Fruit fly (Drosophila melanogaster): Measurements from ENCODE around the gene modSP.

modSP gene

DNA sequence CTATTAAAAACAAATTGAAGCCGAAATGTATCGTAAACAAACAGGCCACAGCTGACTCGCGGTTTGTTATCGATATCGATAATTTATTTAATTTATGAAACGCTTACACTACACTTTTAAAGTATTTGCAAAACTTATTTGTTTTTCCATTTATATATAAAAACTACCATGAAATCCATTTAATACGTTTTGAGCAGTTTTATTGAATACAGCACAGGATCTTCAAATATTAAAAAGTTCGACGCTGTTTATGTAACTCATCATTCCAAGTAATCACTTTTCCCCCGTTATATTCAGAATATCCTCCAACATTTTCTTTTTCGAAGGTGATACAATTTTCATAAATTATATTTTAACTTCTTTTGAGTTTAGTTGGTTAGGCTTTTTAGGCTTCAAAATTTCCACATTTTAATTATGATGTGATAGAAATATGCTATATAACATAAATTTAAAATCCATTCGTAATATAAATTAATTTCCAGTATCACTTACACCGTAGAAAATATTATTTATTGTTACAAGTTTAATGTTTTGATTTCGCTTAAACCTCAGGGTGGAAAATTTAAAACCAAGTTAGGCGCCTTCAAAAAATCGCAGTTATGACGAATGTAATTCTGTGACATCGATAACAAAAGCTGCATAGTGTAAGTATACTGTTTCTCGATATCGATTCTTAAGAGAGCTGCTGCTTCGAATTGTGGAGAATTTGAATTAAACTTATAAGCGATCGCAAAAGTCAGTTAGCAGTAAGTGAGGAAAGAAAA is 8.3 kb downstream of the modSP start, which contains the start of the genes CG10324 and CCT3:
Gene CG10324 (minus strand): TSS at position 53 of the 764 bp plus-strand sequence.
Gene CCT3 (plus strand): TSS at position 654 of the 764 bp plus-strand sequence.
- peak; percentile 51 for TF ChIP-seq CG17801 (GFP tag; optimal IDR thresholded peaks at IDR 0.05; ENCODE audit: partially characterized antibody)

DNA sequence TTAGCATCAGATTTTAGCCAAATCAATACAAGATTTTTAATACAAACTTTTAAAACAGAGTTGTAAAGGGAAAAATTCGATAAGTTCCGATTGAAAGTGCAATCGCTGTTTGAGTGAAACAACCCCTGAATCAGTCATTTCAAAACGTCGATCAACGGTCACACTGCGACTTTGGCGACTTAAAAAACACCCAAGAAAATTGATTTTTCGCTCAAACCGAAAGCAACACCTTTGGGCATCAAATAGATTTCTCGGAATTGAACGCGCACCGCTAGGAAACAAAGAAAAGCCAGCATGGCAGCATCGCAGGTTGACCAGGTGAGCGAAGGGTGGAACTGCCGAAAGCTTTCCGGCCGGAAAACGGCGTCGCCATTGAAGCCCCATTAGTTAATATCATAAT is 11.9 kb downstream of the modSP start, which contains the start of gene Arl6IP1:
Gene Arl6IP1 (plus strand): TSS at position 15 of the 400 bp plus-strand sequence.
- peak; percentile 7 for TF ChIP-seq CG17801 (GFP tag; optimal IDR thresholded peaks at IDR 0.05; ENCODE audit: partially characterized antibody)

DNA sequence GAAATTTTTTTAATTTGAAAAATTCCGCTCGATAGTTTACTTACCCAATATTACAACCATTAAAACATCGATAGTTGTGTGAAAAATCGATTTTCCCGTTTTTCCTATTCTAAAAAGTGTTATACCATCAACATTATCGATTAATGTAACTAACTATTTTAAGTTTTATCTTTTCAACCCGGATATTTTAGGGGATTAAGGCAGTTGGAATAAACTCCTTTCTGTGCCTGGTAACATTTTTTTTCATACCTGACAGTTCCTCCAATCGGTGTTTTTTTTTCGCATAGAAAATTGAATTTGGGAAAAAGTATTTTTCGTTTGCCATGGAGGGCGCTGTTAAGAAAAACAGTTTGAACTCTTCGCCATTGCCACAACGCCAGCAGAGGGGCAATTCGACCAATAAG is 15.5 kb downstream of the modSP start, which contains the start of gene nonA-l:
Gene nonA-l (plus strand): TSS at position 201 of the 404 bp plus-strand sequence.
- TF ChIP-seq CG17801 (GFP tag; optimal IDR thresholded peaks at IDR 0.05; ENCODE audit: partially characterized antibody): no peak

DNA sequence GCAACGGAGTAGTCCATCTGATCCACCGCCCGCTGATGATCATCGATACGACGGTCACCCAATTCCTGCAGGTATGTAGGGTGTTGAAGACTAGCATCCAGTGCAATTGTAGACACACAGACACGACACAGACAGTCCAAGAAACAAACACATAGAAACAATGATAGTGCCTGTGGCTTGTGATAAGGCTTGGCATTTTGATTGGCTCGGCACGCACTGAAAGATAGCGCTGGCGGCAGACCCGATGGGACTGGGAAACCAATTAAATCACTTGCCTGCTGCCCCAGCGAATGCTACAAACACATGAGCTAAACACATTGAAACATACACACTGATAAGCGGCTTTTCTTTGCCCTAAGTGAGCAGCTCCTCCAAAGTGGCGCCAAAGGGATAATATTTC is 22.8 kb downstream of the modSP start:
- no peak for TF ChIP-seq CG17801 (GFP tag; optimal IDR thresholded peaks at IDR 0.05; ENCODE audit: partially characterized antibody)

DNA sequence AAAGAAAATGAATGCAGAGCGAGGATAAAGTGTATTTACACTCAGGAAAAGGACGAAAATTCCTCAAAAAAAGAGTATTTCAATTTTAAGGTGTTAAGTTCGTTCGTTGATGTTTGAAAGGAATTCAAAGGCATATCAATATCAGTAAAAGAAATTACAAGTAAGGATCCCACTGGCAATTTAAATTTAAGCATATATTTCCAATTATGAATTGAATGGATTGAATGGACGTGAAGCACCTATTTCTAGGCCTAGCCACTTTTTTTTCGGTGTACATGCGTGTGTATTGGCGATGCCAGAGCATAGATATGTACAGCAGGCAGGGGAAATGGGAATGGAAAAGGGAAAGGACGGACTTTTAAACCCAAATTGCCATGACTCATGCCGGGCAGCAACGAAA is 24.9 kb downstream of the modSP start:
- no peak for TF ChIP-seq CG17801 (GFP tag; optimal IDR thresholded peaks at IDR 0.05; ENCODE audit: partially characterized antibody)

DNA sequence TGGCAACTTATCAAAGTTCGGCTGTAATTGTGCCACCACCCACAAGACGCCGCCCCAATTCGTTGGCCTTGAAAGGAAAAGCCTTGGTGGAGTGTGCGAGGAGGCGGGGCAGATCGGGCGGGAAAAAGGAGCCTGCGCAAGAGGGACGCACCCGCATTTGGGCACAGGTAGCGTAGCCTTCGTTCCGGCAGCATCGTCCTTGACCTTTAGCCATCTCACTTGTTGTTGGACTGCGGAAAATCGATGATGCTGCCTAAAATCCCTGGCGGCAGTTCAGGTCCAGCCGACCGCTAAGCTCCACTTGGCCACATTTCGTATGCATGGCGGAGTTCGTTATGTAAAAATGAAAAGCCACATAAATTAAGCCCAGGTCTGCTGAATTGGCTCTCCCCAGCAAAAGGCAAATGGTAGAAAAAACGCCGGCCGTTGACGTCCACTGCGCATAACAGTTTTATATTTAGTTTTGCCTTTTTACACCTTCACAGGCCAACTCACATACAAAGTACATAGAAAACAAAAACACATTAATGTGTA is 28.5 kb downstream of the modSP start:
- TF ChIP-seq CG17801 (GFP tag; optimal IDR thresholded peaks at IDR 0.05; ENCODE audit: partially characterized antibody): no peak

DNA sequence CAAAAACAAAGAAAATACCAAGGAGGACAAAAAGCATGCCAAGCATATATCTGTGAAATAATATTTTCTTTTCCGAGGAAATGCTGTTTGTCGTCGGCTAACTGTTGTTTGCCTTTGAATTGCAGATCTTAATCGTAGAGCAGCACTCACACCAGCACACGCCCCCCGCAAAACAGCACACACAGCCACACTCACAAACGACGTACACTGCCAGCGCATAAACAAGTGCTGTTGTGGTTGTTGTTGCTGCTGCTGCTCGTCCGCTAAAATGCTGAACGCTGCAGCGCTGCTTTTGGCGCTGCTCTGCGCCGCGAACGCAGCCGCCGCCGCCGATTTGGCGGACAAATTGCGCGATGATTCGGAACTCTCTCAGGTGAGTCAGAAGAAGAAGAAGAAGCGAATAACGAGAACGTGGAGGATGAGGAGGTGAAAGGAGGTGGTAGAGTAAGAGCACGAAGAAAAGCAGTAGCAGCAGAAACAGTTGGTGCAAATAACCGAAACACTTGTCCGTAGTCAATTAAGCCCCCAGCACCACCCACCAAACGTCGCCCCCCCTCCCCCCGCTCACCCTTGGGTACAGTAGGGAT is 29.5 kb downstream of the modSP start:
- TF ChIP-seq CG17801 (GFP tag; optimal IDR thresholded peaks at IDR 0.05; ENCODE audit: partially characterized antibody): no peak

DNA sequence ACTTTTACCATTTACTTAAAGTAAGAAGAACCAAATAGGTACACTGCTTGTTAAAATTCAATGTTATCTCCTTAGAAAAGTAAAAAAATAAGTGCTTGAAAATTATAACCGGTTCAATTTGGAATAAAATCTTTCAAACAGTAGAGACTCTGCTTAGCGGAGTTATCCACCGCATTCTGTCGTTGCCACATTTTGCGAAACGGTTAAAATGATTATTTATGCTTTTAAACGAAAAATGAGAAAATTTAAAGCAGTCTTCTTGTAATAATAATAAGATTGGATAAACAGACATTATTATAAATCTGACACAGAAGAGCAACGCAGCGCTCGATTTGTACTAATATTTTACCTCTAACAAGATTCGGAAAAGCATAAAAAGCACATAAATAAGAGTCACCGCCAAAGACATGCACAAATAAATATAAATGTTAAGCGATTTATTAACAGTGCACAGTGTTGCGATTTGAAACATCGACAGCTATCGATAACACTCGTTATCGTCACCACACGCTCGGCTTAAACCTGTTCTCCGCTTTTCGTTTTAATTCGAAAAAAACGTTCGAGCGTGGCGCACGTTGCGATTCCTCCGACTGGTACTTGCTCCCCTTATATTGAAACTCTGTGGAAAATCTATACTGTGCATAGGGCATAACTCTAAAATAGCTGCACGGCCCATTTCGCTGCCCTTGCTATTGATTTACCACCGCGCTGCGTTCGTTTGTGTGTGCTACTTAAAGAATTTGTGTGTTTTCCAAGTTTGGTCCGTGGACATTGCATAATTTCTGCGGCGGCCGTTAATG is 30.5 kb downstream of the modSP start, which contains the start of gene Fas1:
Gene Fas1 (plus strand): TSS at position 489 of the 800 bp plus-strand sequence.
- TF ChIP-seq CG17801 (GFP tag; optimal IDR thresholded peaks at IDR 0.05; ENCODE audit: partially characterized antibody): no peak

DNA sequence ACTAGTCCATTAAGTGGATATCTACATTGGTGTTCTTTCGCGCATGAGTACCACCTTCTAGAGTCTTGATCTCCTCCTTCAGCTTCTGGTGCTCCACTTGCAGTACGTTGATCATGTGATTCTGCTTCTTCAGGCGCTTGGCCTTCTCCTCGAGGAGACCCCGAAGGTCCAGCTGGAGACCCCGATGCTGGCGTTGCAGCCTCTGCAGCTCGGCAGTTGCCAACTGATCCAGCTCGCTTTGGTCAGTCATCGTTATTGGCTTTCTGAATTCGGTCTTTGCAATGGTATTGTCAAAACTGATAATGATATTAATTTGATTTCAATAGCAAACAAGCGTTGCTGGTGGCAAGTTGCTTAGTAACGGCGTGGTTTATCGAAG is 31.1 kb downstream of the modSP start, which contains the start of gene Ccdc114:
Gene Ccdc114 (minus strand): TSS at position 347 of the 379 bp plus-strand sequence.
- TF ChIP-seq CG17801 (GFP tag; optimal IDR thresholded peaks at IDR 0.05; ENCODE audit: partially characterized antibody): no peak

DNA sequence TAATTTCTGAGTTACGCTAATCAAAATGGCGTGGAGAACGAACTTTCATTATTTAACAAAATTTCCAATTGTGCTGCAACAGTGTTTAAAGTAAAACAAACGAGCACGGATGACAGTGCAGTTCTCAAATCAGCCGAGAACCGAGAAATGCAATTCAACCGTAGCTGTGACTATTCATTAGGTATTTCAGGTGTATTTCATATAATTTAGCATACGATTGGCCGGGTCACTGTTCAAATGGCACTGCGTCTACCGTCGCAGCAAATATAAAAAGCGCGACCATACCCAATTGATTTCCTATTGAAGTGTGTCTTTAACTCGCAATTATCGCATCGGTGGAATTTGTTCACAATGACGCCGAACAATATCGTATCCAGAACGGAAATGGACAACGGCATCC is 35.0 kb downstream of the modSP start, which contains the start of gene CG14893:
Gene CG14893 (plus strand): TSS at position 301 of the 400 bp plus-strand sequence.
- no peak for TF ChIP-seq CG17801 (GFP tag; optimal IDR thresholded peaks at IDR 0.05; ENCODE audit: partially characterized antibody)

DNA sequence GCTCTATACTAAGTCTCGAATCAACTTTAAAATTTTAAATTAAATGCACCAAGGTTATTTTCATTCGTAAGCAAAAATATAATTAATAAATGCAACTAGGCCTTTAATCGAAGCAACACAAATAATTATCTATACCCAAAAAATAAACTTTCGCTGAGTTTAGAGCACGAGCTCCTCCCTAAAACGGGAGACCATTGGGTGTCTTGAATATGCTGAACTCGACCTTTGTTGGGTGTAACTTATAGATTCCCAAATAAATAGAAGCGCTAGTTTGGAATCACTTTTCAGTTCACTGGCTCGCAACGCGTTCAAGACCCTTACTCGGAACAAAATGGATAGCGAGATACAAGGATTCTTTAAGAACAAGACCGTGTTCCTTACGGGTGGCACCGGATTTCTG is 37.8 kb downstream of the modSP start, which contains the start of gene CG17560:
Gene CG17560 (plus strand): TSS at position 301 of the 400 bp plus-strand sequence.
- TF ChIP-seq CG17801 (GFP tag; optimal IDR thresholded peaks at IDR 0.05; ENCODE audit: partially characterized antibody): no peak

DNA sequence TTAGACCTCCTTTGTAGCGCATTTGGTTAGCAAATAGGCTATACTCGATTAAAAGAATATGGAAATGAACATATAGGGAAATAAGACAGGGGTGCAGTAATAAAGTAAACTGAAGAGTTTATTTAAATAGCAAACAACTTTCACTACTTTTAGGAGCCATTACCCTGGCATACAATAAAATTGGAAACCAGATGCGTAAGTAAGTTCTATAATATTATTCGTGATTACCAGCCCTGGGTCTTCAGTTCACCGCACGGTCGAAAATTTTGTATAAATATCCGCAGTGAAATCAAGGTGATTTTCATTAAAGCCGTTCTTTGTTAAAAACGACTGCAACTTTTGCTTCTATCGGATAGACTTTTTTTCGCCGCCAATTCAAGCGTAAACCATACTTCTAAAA is 40.5 kb downstream of the modSP start, which contains the start of gene CG17562:
Gene CG17562 (plus strand): TSS at position 301 of the 400 bp plus-strand sequence.
- no peak for TF ChIP-seq CG17801 (GFP tag; optimal IDR thresholded peaks at IDR 0.05; ENCODE audit: partially characterized antibody)

DNA sequence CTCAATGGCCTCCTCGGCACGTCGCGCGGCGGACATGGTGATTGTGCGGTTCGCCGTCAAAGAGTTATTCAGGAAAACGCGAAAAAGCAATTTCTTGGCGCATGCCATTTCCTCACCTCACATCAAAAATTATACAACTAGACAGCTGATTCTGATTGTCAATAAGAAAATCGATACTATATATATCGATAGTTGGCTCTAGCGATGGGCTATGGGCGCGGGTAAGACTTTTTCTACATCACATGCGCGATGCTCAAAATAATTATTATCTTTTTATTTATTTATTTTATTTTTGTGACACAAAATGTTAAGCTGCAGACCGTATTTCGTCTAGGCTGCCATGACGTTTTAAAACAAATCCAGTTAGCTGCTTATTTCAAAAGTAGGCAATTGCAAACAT is 41.2 kb downstream of the modSP start, which contains the start of gene CG10340:
Gene CG10340 (minus strand): TSS at position 151 of the 400 bp plus-strand sequence.
- no peak for TF ChIP-seq CG17801 (GFP tag; optimal IDR thresholded peaks at IDR 0.05; ENCODE audit: partially characterized antibody)

DNA sequence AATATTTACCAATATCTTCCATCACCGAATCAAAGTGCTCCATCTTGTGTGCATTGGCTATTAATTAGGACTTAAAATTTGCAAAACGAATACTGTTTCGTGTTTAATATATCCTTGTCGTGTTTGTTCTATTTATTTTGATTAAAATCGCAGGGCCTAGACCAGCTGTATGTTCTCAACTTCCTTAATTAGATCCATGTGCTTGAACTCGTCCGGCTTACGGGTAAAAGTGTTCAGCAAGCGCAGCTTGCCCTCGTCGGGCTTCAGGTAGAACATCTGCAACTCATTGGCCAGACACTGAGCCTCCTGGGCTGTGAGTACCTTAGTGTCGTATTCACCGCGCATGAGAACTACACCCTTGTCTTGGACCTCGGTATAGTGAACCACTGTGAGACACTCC is 42.2 kb downstream of the modSP start, which contains the start of gene CG12783:
Gene CG12783 (minus strand): TSS at position 101 of the 400 bp plus-strand sequence.
- no peak for TF ChIP-seq CG17801 (GFP tag; optimal IDR thresholded peaks at IDR 0.05; ENCODE audit: partially characterized antibody)

Data from ovary, adult (tissue).